Fruit fly (Drosophila melanogaster) whole organism, embryonic: Measurements from ENCODE around the gene sni.

Experiments
- Aef1 ChIP-seq: fragments of 200-800 bp; sonication (Bioruptor generic); IDR thresholded peaks from 3 replicates; pipeline ENCODE4 v1.3.6; 2022; ENCODE audit warnings: missing biosample characterization, missing genetic modification characterization
- Antp ChIP-seq: fragments of 200-800 bp; sonication (Bioruptor generic); optimal IDR thresholded peaks from 3 replicates; lab custom pipeline; 2016; ENCODE audit warnings: missing biosample characterization, missing genetic modification characterization
- CG10147 ChIP-seq: fragments of 200-800 bp; sonication (Bioruptor generic); optimal IDR thresholded peaks from 2 replicates; lab custom pipeline; 2019; ENCODE audit warnings: missing biosample characterization, mild to moderate bottlenecking, missing genetic modification characterization, moderate library complexity
- CG10209 ChIP-seq: fragments of 200-800 bp; sonication (Bioruptor generic); optimal IDR thresholded peaks from 3 replicates; lab custom pipeline; 2017; ENCODE audit warnings: missing biosample characterization, mild to moderate bottlenecking, missing genetic modification characterization, missing genetic modification reagents
- CG10979 ChIP-seq: fragments of 200-800 bp; sonication (Bioruptor generic); optimal IDR thresholded peaks from 2 replicates; lab custom pipeline; 2018; ENCODE audit warnings: missing biosample characterization, mild to moderate bottlenecking, missing genetic modification characterization, moderate library complexity
- CG11695 ChIP-seq: fragments of 200-800 bp; sonication (Bioruptor generic); IDR thresholded peaks from 3 replicates; pipeline ENCODE4 v1.3.6; 2022; ENCODE audit warnings: missing biosample characterization, missing genetic modification characterization
- CG12236 ChIP-seq: fragments of 200-800 bp; sonication (Bioruptor generic); optimal IDR thresholded peaks from 2 replicates; lab custom pipeline; 2016; ENCODE audit warnings: missing biosample characterization, missing genetic modification characterization
- CG12744 ChIP-seq: fragments of 200-800 bp; sonication (Bioruptor generic); optimal IDR thresholded peaks from 2 replicates; lab custom pipeline; 2016; ENCODE audit warnings: missing biosample characterization, missing genetic modification characterization
- CG15479 ChIP-seq: fragments of 200-800 bp; sonication (Bioruptor generic); optimal IDR thresholded peaks from 3 replicates; lab custom pipeline; 2019; ENCODE audit warnings: missing biosample characterization, mild to moderate bottlenecking, missing genetic modification characterization, moderate library complexity
- CG17829 ChIP-seq: fragments of 200-800 bp; optimal IDR thresholded peaks from 2 replicates; lab custom pipeline; 2019; ENCODE audit warnings: missing biosample characterization, mild to moderate bottlenecking, missing genetic modification characterization, moderate library complexity
- CG18476 ChIP-seq: fragments of 200-800 bp; sonication (Bioruptor generic); optimal IDR thresholded peaks from 2 replicates; lab custom pipeline; 2016; ENCODE audit warnings: missing biosample characterization, mild to moderate bottlenecking, missing genetic modification characterization
- CG2202 ChIP-seq: fragments of 200-800 bp; sonication (Bioruptor generic); optimal IDR thresholded peaks from 2 replicates; lab custom pipeline; 2018; ENCODE audit warnings: missing biosample characterization, mild to moderate bottlenecking, missing genetic modification characterization
- CG2678 ChIP-seq: fragments of 200-800 bp; sonication (Bioruptor generic); optimal IDR thresholded peaks from 3 replicates; lab custom pipeline; 2019; ENCODE audit warnings: missing biosample characterization, mild to moderate bottlenecking, missing genetic modification characterization, moderate library complexity
- CG30431 ChIP-seq: fragments of 200-800 bp; sonication (Bioruptor generic); optimal IDR thresholded peaks from 2 replicates; lab custom pipeline; 2017; ENCODE audit warnings: missing biosample characterization, missing genetic modification characterization
- CG31365 ChIP-seq: fragments of 200-800 bp; sonication (Bioruptor generic); optimal IDR thresholded peaks from 2 replicates; lab custom pipeline; 2018; ENCODE audit warnings: missing biosample characterization, mild to moderate bottlenecking, missing genetic modification characterization
- CG31441 ChIP-seq: fragments of 200-800 bp; sonication (Bioruptor generic); IDR thresholded peaks from 2 replicates; pipeline ENCODE4 v1.3.6; 2022; ENCODE audit warnings: missing biosample characterization, missing genetic modification characterization
- CG34224 ChIP-seq: fragments of 200-800 bp; sonication (Bioruptor generic); IDR thresholded peaks from 3 replicates; pipeline ENCODE4 v1.3.6; 2022; ENCODE audit warnings: missing biosample characterization, missing genetic modification characterization; ENCODE audit not compliant: partially characterized antibody
- CG34422 ChIP-seq: fragments of 200-800 bp; sonication (Bioruptor generic); IDR thresholded peaks from 3 replicates; pipeline ENCODE4 v1.3.6; 2022; ENCODE audit warnings: missing biosample characterization, missing genetic modification characterization
- CG4424 ChIP-seq: fragments of 200-800 bp; sonication (Bioruptor generic); optimal IDR thresholded peaks from 3 replicates; lab custom pipeline; 2016; ENCODE audit warnings: missing biosample characterization, missing genetic modification characterization
- CG7556 ChIP-seq: fragments of 200-800 bp; sonication (Bioruptor generic); optimal IDR thresholded peaks from 2 replicates; lab custom pipeline; 2017; ENCODE audit warnings: missing biosample characterization, mild to moderate bottlenecking, missing genetic modification characterization
- CG9437 ChIP-seq: fragments of 200-800 bp; sonication (Bioruptor generic); optimal IDR thresholded peaks from 2 replicates; lab custom pipeline; 2018; ENCODE audit warnings: missing biosample characterization, mild to moderate bottlenecking, missing genetic modification characterization
- CTCF ChIP-seq: fragments of 200-800 bp; sonication (Bioruptor generic); optimal IDR thresholded peaks from 2 replicates; lab custom pipeline; 2017; ENCODE audit warnings: missing biosample characterization, mild to moderate bottlenecking, missing genetic modification characterization, moderate library complexity
- CrebB ChIP-seq: fragments of 200-800 bp; sonication (Bioruptor generic); optimal IDR thresholded peaks from 3 replicates; lab custom pipeline; 2018; ENCODE audit warnings: missing biosample characterization, mild to moderate bottlenecking, missing genetic modification characterization
- D ChIP-seq, 2 experiments: fragments of 200-800 bp in 1 of 2; fragments of >200 bp in 1 of 2; sonication (Bioruptor generic) in 1 of 2; optimal IDR thresholded peaks; 2 replicates in 1 of 2; 3 replicates in 1 of 2; lab custom pipeline; 2017; ENCODE audit warnings: mild to moderate bottlenecking in 1 of 2, missing biosample characterization in 1 of 2, missing genetic modification characterization in 1 of 2, missing genetic modification reagents in 1 of 2
- Dad ChIP-seq: fragments of 200-800 bp; sonication (Bioruptor generic); optimal IDR thresholded peaks from 3 replicates; lab custom pipeline; 2016; ENCODE audit warnings: missing biosample characterization, missing genetic modification characterization
- Doc3 ChIP-seq: fragments of 200-800 bp; sonication (Bioruptor generic); IDR thresholded peaks from 3 replicates; pipeline ENCODE4 v1.3.6; 2022; ENCODE audit warnings: missing biosample characterization, missing genetic modification characterization; ENCODE audit not compliant: partially characterized antibody
- Fer1 ChIP-seq: fragments of 200-800 bp; sonication (Bioruptor generic); optimal IDR thresholded peaks from 2 replicates; lab custom pipeline; 2017; ENCODE audit warnings: missing biosample characterization, mild to moderate bottlenecking, missing genetic modification characterization
- H2.0 ChIP-seq: fragments of 200-800 bp; sonication (Bioruptor generic); IDR thresholded peaks from 2 replicates; pipeline ENCODE4 v1.3.6; 2022; ENCODE audit warnings: missing biosample characterization, missing genetic modification characterization
- HLH54F ChIP-seq: fragments of 200-800 bp; sonication (Bioruptor generic); optimal IDR thresholded peaks from 3 replicates; lab custom pipeline; 2016; ENCODE audit warnings: missing biosample characterization, missing genetic modification characterization
- Hey ChIP-seq: fragments of 200-800 bp; sonication (Bioruptor generic); optimal IDR thresholded peaks from 3 replicates; lab custom pipeline; 2018; ENCODE audit warnings: missing biosample characterization, mild to moderate bottlenecking, missing genetic modification characterization
- Sry-β ChIP-seq: fragments of 200-800 bp; sonication (Bioruptor generic); optimal IDR thresholded peaks from 2 replicates; lab custom pipeline; 2018; ENCODE audit warnings: missing biosample characterization, mild to moderate bottlenecking, missing genetic modification characterization, moderate library complexity
- Ssrp ChIP-seq: fragments of 200-800 bp; sonication (Bioruptor generic); optimal IDR thresholded peaks from 2 replicates; lab custom pipeline; 2018; ENCODE audit warnings: missing biosample characterization, mild to moderate bottlenecking, missing genetic modification characterization, moderate library complexity
- amos ChIP-seq: fragments of 200-800 bp; sonication (Bioruptor generic); IDR thresholded peaks from 2 replicates; pipeline ENCODE4 v1.3.6; 2022; ENCODE audit warnings: missing biosample characterization, missing genetic modification characterization; ENCODE audit not compliant: partially characterized antibody
- bcd ChIP-seq: fragments of 200-800 bp; sonication (Bioruptor generic); optimal IDR thresholded peaks from 2 replicates; lab custom pipeline; 2017; ENCODE audit warnings: missing biosample characterization, mild to moderate bottlenecking, missing genetic modification characterization
- btn ChIP-seq: fragments of 200-800 bp; sonication (Bioruptor generic); optimal IDR thresholded peaks from 2 replicates; lab custom pipeline; 2016; ENCODE audit warnings: missing biosample characterization, missing genetic modification characterization
- da ChIP-seq: fragments of 200-800 bp; sonication (Bioruptor generic); optimal IDR thresholded peaks from 2 replicates; lab custom pipeline; 2016; ENCODE audit warnings: missing biosample characterization, missing genetic modification characterization
- dmrt99B ChIP-seq: fragments of 200-800 bp; sonication (Bioruptor generic); optimal IDR thresholded peaks from 2 replicates; lab custom pipeline; 2018; ENCODE audit warnings: missing biosample characterization, mild to moderate bottlenecking, missing genetic modification characterization, moderate library complexity
- dysf ChIP-seq: fragments of 200-800 bp; sonication (Bioruptor generic); IDR thresholded peaks from 3 replicates; pipeline ENCODE4 v1.3.6; 2022; ENCODE audit warnings: missing biosample characterization, missing genetic modification characterization
- gem ChIP-seq: fragments of 200-800 bp; sonication (Bioruptor generic); optimal IDR thresholded peaks from 2 replicates; lab custom pipeline; 2019; ENCODE audit warnings: missing biosample characterization, mild to moderate bottlenecking, missing genetic modification characterization, moderate library complexity
- jumu ChIP-seq: fragments of 200-800 bp; sonication (Bioruptor generic); optimal IDR thresholded peaks from 3 replicates; lab custom pipeline; 2016; ENCODE audit warnings: missing biosample characterization, missing genetic modification characterization
- nom ChIP-seq: fragments of 200-800 bp; sonication (Bioruptor generic); optimal IDR thresholded peaks from 2 replicates; lab custom pipeline; 2017; ENCODE audit warnings: missing biosample characterization, missing genetic modification characterization, mild to moderate bottlenecking, moderate library complexity, missing genetic modification reagents
- sens ChIP-seq: fragments of 200-800 bp; sonication (Bioruptor generic); peaks from one replicate; lab custom pipeline; 2016; ENCODE audit warnings: missing biosample characterization, missing genetic modification characterization
- sens-2 ChIP-seq: fragments of 200-800 bp; sonication (Bioruptor generic); IDR thresholded peaks from 2 replicates; pipeline ENCODE4 v1.3.6; 2022; ENCODE audit warnings: missing biosample characterization, missing genetic modification characterization
- stwl ChIP-seq: fragments of 200-800 bp; sonication (Bioruptor generic); optimal IDR thresholded peaks from 3 replicates; lab custom pipeline; 2018; ENCODE audit warnings: missing biosample characterization, mild to moderate bottlenecking, missing genetic modification characterization, moderate library complexity
- tap ChIP-seq: fragments of 200-800 bp; optimal IDR thresholded peaks from 3 replicates; lab custom pipeline; 2019; ENCODE audit warnings: missing biosample characterization, mild to moderate bottlenecking, missing genetic modification characterization, moderate library complexity
- trem ChIP-seq: fragments of 200-800 bp; optimal IDR thresholded peaks from 3 replicates; lab custom pipeline; 2019; ENCODE audit warnings: missing biosample characterization, mild to moderate bottlenecking, missing genetic modification characterization, moderate library complexity
- unpg ChIP-seq: fragments of 200-800 bp; sonication (Bioruptor generic); optimal IDR thresholded peaks from 3 replicates; lab custom pipeline; 2018; ENCODE audit warnings: missing biosample characterization, mild to moderate bottlenecking, missing genetic modification characterization, moderate library complexity
- wor ChIP-seq: fragments of 200-800 bp; sonication (Bioruptor generic); IDR thresholded peaks from 2 replicates; pipeline ENCODE4 v1.3.6; 2022; ENCODE audit warnings: missing biosample characterization, missing genetic modification characterization
- zen ChIP-seq: fragments of 200-800 bp; sonication (Bioruptor generic); optimal IDR thresholded peaks from 3 replicates; lab custom pipeline; 2018; ENCODE audit warnings: missing biosample characterization, mild to moderate bottlenecking, missing genetic modification characterization, moderate library complexity
- zfh1 ChIP-seq: fragments of 200-800 bp; sonication (Bioruptor generic); IDR thresholded peaks from 3 replicates; pipeline ENCODE4 v1.3.6; 2022; ENCODE audit warnings: missing biosample characterization, missing genetic modification characterization

sni gene

dm6 chrX:8211094-8211730 lies 32.6 kb downstream of the sni start (continued):
- TF ChIP-seq CG2202 (no peak), CG30431 (GFP tag; lab: Kevin White, UChicago) (peak; percentile 7), wor (no peak), CG12236 (GFP tag; lab: Kevin White, UChicago) (no peak), CG34422 (peak; percentile 42; the same call in 1 of the 3 replicates), stwl (tag; lab: Kevin White, UChicago) (no peak), CG11695 (GFP tag; lab: Robert Waterston, UW) (0 out of 3 replicates have a peak, but pooled peaks have one; percentile 29), Hey (tag; lab: Kevin White, UChicago) (no peak), tap (no peak), trem (tag; lab: Kevin White, UChicago) (no peak), CG7556 (GFP tag; lab: Kevin White, UChicago) (peak; percentile 0), CG15479 (no peak), CG31441 (GFP tag; lab: Robert Waterston, UW) (0 out of 2 replicates have a peak, but pooled peaks have one; percentile 13), H2.0 (no peak), CG12744 (GFP tag; lab: Kevin White, UChicago) (no peak), CG31365 (no peak), Dad (GFP tag; lab: Kevin White, UChicago) (no peak), CG9437 (GFP tag; lab: Kevin White, UChicago) (no peak), gem (peak; percentile 43), Antp (no peak), HLH54F (GFP tag; lab: Kevin White, UChicago) (no peak), nom (GFP tag; lab: Kevin White, UChicago) (peak; percentile 68), Sry-β (GFP tag; lab: Kevin White, UChicago) (no peak), CG4424 (peak; percentile 5), CG2678 (tag; lab: Kevin White, UChicago) (peak; percentile 31), zfh1 (GFP tag; lab: Robert Waterston, UW) (peak; percentile 68; the same call in 2 of the 3 replicates), amos (GFP tag; lab: Robert Waterston, UW) (no peak), CrebB (tag; lab: Kevin White, UChicago) (no peak), CG10209 (GFP tag; lab: Kevin White, UChicago) (peak; percentile 2), sens-2 (GFP tag; lab: Robert Waterston, UW) (peak; percentile 32; the same call in 1 of the 2 replicates), CG18476 (GFP tag; lab: Kevin White, UChicago) (no peak), CG17829 (peak; percentile 2), CG10979 (tag; lab: Kevin White, UChicago) (peak; percentile 2), Aef1 (GFP tag; lab: Robert Waterston, UW) (no peak), dmrt99B (tag; lab: Kevin White, UChicago) (peak; percentile 10), jumu (GFP tag; lab: Kevin White, UChicago) (no peak), zen (tag; lab: Kevin White, UChicago) (peak; percentile 39), D (optimal IDR thresholded peaks at IDR 0.05; lab: Kevin White, UChicago) (no peak), D (GFP tag; optimal IDR thresholded peaks at IDR 0.05; lab: Kevin White, UChicago) (no peak), CG34224 (GFP tag; lab: Robert Waterston, UW) (no peak), Ssrp (tag; lab: Kevin White, UChicago) (peak; percentile 16), Doc3 (GFP tag; lab: Robert Waterston, UW) (no peak), CTCF (GFP tag; lab: Kevin White, UChicago) (no peak), dysf (GFP tag; lab: Robert Waterston, UW) (0 out of 3 replicates have a peak, but pooled peaks have one; percentile 33), btn (GFP tag; lab: Kevin White, UChicago) (no peak), da (GFP tag; lab: Kevin White, UChicago) (no peak), bcd (GFP tag; lab: Kevin White, UChicago) (no peak), sens (GFP tag; lab: Kevin White, UChicago) (peak; percentile 70), unpg (GFP tag; lab: Kevin White, UChicago) (peak; percentile 11), CG10147 (GFP tag; lab: Kevin White, UChicago) (no peak), Fer1 (GFP tag; lab: Kevin White, UChicago) (peak; percentile 3)
